Worm (Caenorhabditis elegans) whole organism, L2 larva: Measurements from ENCODE around the gene eral-1.

Source experiments
- F13H6.1 ChIP-seq: sonication (generic microtip); optimal IDR thresholded peaks from 2 replicates; lab custom pipeline; 2016; ENCODE audit warnings: missing genetic modification characterization, missing compliant biosample characterization
- R02D3.7 ChIP-seq: fragments of 150-350 bp; optimal IDR thresholded peaks from 2 replicates; lab custom pipeline; 2014; ENCODE audit warnings: missing biosample characterization, missing genetic modification characterization
- Y55F3AM.14 ChIP-seq: fragments of 200-800 bp; sonication (Bioruptor generic); optimal IDR thresholded peaks from 2 replicates; lab custom pipeline; 2018; ENCODE audit warnings: mild to moderate bottlenecking, missing genetic modification characterization, missing compliant biosample characterization
- ZK546.5 ChIP-seq: sonication (generic microtip); optimal IDR thresholded peaks from 2 replicates; lab custom pipeline; 2017; ENCODE audit warnings: missing biosample characterization, missing genetic modification characterization
- alr-1 ChIP-seq: fragments of 150-350 bp; optimal IDR thresholded peaks from 2 replicates; lab custom pipeline; 2014; ENCODE audit warnings: missing biosample characterization, missing genetic modification characterization
- blmp-1 ChIP-seq: sonication (generic microtip); optimal IDR thresholded peaks from 2 replicates; lab custom pipeline; 2017; ENCODE audit warnings: missing genetic modification characterization, mild to moderate bottlenecking, missing compliant biosample characterization, antibody characterized with exemption, moderate library complexity; ENCODE audit not compliant: insufficient read depth
- ceh-16 ChIP-seq: fragments of 150-350 bp; optimal IDR thresholded peaks from 2 replicates; lab custom pipeline; 2014; ENCODE audit warnings: missing biosample characterization, missing genetic modification characterization
- ceh-82 ChIP-seq: fragments of 150-350 bp; optimal IDR thresholded peaks from 2 replicates; lab custom pipeline; 2014; ENCODE audit warnings: missing biosample characterization, missing genetic modification characterization
- crh-2 ChIP-seq: sonication (generic microtip); optimal IDR thresholded peaks from 2 replicates; lab custom pipeline; 2017; ENCODE audit warnings: missing biosample characterization, missing genetic modification characterization
- dmd-4 ChIP-seq: sonication (generic microtip); optimal IDR thresholded peaks from 2 replicates; lab custom pipeline; 2017; ENCODE audit warnings: missing biosample characterization, missing genetic modification characterization
- elt-1 ChIP-seq: fragments of 150-350 bp; optimal IDR thresholded peaks from 2 replicates; lab custom pipeline; 2014; ENCODE audit warnings: missing biosample characterization, missing genetic modification characterization
- elt-3 ChIP-seq: sonication (generic microtip); optimal IDR thresholded peaks from 2 replicates; lab custom pipeline; 2017; ENCODE audit warnings: missing biosample characterization, missing genetic modification characterization
- fos-1 ChIP-seq: fragments of 150-350 bp; optimal IDR thresholded peaks from 2 replicates; lab custom pipeline; 2014; ENCODE audit warnings: missing biosample characterization, missing genetic modification characterization
- lin-11 ChIP-seq: fragments of 150-350 bp; sonication (generic microtip); optimal IDR thresholded peaks from 2 replicates; lab custom pipeline; 2014; ENCODE audit warnings: missing biosample characterization, missing genetic modification characterization, inconsistent platforms, mixed read lengths
- lin-13 ChIP-seq: fragments of 150-350 bp; optimal IDR thresholded peaks from 2 replicates; lab custom pipeline; 2014; ENCODE audit warnings: missing biosample characterization, missing genetic modification reagents, missing genetic modification characterization
- lin-39 ChIP-seq: fragments of 150-350 bp; optimal IDR thresholded peaks from 2 replicates; lab custom pipeline; 2014; ENCODE audit warnings: missing biosample characterization, missing genetic modification reagents, missing genetic modification characterization
- mab-5 ChIP-seq: fragments of 150-350 bp; optimal IDR thresholded peaks from 2 replicates; lab custom pipeline; 2014; ENCODE audit warnings: missing biosample characterization, missing genetic modification characterization
- mbf-1 ChIP-seq: sonication (generic microtip); optimal IDR thresholded peaks from 2 replicates; lab custom pipeline; 2017; ENCODE audit warnings: missing biosample characterization, missing genetic modification characterization
- nhr-10 ChIP-seq: sonication (generic microtip); optimal IDR thresholded peaks from 2 replicates; lab custom pipeline; 2017; ENCODE audit warnings: missing biosample characterization, missing genetic modification characterization
- nhr-12 ChIP-seq: fragments of 150-350 bp; optimal IDR thresholded peaks from 2 replicates; lab custom pipeline; 2014; ENCODE audit warnings: missing biosample characterization, missing genetic modification characterization
- nhr-129 ChIP-seq: fragments of 150-350 bp; optimal IDR thresholded peaks from 2 replicates; lab custom pipeline; 2014; ENCODE audit warnings: missing biosample characterization, missing genetic modification characterization
- nhr-21 ChIP-seq: fragments of 150-350 bp; optimal IDR thresholded peaks from 2 replicates; lab custom pipeline; 2014; ENCODE audit warnings: missing biosample characterization, missing genetic modification characterization
- nhr-237 ChIP-seq: fragments of 150-350 bp; optimal IDR thresholded peaks from 2 replicates; lab custom pipeline; 2014; ENCODE audit warnings: missing biosample characterization, missing genetic modification characterization
- nhr-25 ChIP-seq: fragments of 150-350 bp; sonication (generic microtip); optimal IDR thresholded peaks from 3 replicates; lab custom pipeline; 2014; ENCODE audit warnings: missing biosample characterization, missing genetic modification characterization
- nhr-6 ChIP-seq: fragments of 150-350 bp; optimal IDR thresholded peaks from 2 replicates; lab custom pipeline; 2014; ENCODE audit warnings: missing biosample characterization, missing genetic modification characterization
- nhr-77 ChIP-seq: fragments of 150-350 bp; optimal IDR thresholded peaks from 2 replicates; lab custom pipeline; 2014; ENCODE audit warnings: missing biosample characterization, missing genetic modification characterization
- peb-1 ChIP-seq: fragments of 150-350 bp; optimal IDR thresholded peaks from 2 replicates; lab custom pipeline; 2014; ENCODE audit warnings: missing biosample characterization, missing genetic modification characterization
- sem-4 ChIP-seq: fragments of 150-350 bp; optimal IDR thresholded peaks from 2 replicates; lab custom pipeline; 2014; ENCODE audit warnings: missing biosample characterization, missing genetic modification reagents, missing genetic modification characterization
- skn-1 ChIP-seq: sonication (generic microtip); optimal IDR thresholded peaks from 2 replicates; lab custom pipeline; 2017; ENCODE audit warnings: missing biosample characterization, missing genetic modification characterization
- sma-3 ChIP-seq: sonication (generic microtip); optimal IDR thresholded peaks from 2 replicates; lab custom pipeline; 2016; ENCODE audit warnings: missing genetic modification reagents, missing genetic modification characterization, missing compliant biosample characterization
- sma-9 ChIP-seq, 2 experiments: fragments of 150-350 bp in 1 of 2; sonication (generic microtip) in 1 of 2; optimal IDR thresholded peaks; 2 replicates each; lab custom pipeline; 2014 to 2016; ENCODE audit warnings: missing genetic modification characterization in 2 of 2, mild to moderate bottlenecking in 1 of 2, missing biosample characterization in 1 of 2, missing compliant biosample characterization in 1 of 2, missing genetic modification reagents in 1 of 2, moderate library complexity in 1 of 2
- snpc-4 ChIP-seq: fragments of 150-350 bp; optimal IDR thresholded peaks from 2 replicates; lab custom pipeline; 2014; ENCODE audit warnings: missing biosample characterization, missing genetic modification characterization
- unc-62 ChIP-seq: fragments of 150-350 bp; optimal IDR thresholded peaks from 2 replicates; lab custom pipeline; 2014; ENCODE audit warnings: missing biosample characterization, missing genetic modification reagents, missing genetic modification characterization
- zag-1 ChIP-seq: fragments of 150-350 bp; optimal IDR thresholded peaks from 2 replicates; lab custom pipeline; 2014; ENCODE audit warnings: missing biosample characterization, missing genetic modification characterization
- ztf-11 ChIP-seq: sonication (generic microtip); optimal IDR thresholded peaks from 2 replicates; lab custom pipeline; 2017; ENCODE audit warnings: missing biosample characterization, missing genetic modification characterization
- ztf-4 ChIP-seq: fragments of 150-350 bp; optimal IDR thresholded peaks from 2 replicates; lab custom pipeline; 2014; ENCODE audit warnings: missing biosample characterization, missing genetic modification characterization

The eral-1 gene

DNA sequence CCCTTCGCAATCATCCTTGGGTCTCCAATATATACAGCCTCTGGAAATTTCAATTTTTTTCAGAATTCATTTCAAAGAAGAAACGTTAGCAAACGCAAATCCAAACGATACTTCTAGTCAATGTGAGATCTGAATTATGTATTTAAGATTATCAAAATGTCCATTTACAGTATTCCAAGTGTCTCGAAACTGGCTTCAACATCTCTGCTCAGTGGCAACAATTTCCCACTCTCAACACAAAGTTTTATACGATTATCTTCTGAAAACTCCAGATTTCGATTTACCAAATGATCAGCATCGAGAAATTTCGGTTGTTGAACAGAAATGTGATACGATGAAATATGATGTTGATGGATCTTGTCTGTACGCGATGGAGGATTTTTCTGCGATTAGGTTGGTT lies 33.0 kb downstream of the eral-1 start:
- no peak for TF ChIP-seq peb-1 (tag; lab: Kevin White, UChicago)
- TF ChIP-seq ZK546.5: no peak
- no peak for TF ChIP-seq mab-5 (tag; lab: Kevin White, UChicago)
- no peak for TF ChIP-seq R02D3.7
- no peak for TF ChIP-seq dmd-4
- TF ChIP-seq nhr-21: no peak
- no peak for TF ChIP-seq F13H6.1
- TF ChIP-seq zag-1 (tag; lab: Kevin White, UChicago): no peak
- no peak for TF ChIP-seq ceh-16 (tag; lab: Kevin White, UChicago)
- TF ChIP-seq Y55F3AM.14 (GFP tag; lab: Kevin White, UChicago): no peak
- no peak for TF ChIP-seq nhr-129 (tag; lab: Kevin White, UChicago)
- TF ChIP-seq fos-1 (tag; lab: Kevin White, UChicago): no peak
- no peak for TF ChIP-seq mbf-1 (tag; lab: Kevin White, UChicago)
- TF ChIP-seq unc-62 (GFP tag; lab: Kevin White, UChicago): no peak
- TF ChIP-seq lin-11 (tag; lab: Kevin White, UChicago): no peak
- no peak for TF ChIP-seq sem-4 (tag; lab: Kevin White, UChicago)
- TF ChIP-seq, all 48 proteins: peak for 0

DNA sequence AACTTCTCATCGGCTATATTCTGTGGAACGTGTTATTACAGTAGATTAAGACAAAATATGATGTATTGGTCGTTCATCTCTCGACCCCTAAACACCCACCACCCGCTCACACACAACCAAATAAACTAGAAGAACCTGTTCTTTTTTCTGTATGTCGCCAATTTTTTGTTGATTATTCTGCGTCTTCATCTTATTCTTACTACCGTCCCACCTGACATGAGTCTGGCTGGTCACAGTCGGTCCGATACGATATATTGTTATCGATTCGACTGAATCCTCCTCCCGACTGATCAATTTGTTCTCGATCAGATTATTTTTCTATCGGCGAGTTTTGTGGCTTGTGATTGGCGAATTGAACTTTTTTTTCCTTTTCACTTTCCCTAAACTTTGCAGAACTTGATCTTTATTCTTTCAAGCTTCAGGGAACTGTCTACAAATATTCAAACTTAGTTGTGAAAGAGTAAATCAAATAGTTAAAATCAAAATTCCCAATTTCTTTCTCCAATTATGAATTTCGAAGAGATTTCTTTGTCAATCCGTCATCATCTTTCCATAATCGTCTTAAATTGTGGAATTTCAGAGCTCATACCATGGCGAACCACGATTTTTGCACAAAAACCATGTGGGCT lies 34.5 kb downstream of the eral-1 start, which contains the start of gene F35H8.2:
Gene F35H8.2 (plus strand): TSS at position 579 of the 629 bp plus-strand sequence.
- TF ChIP-seq lin-11 (tag; lab: Kevin White, UChicago) (no peak), nhr-21 (peak; percentile 34), blmp-1 (tag; lab: Kevin White, UChicago) (no peak), fos-1 (tag; lab: Kevin White, UChicago) (no peak), zag-1 (tag; lab: Kevin White, UChicago) (no peak), snpc-4 (no peak), peb-1 (tag; lab: Kevin White, UChicago) (no peak), nhr-10 (tag; lab: Kevin White, UChicago) (no peak), elt-3 (tag; lab: Kevin White, UChicago) (no peak), elt-1 (no peak), nhr-77 (tag; lab: Kevin White, UChicago) (no peak), sma-3 (GFP tag; lab: Kevin White, UChicago) (peak; percentile 18), sem-4 (tag; lab: Kevin White, UChicago) (no peak), ztf-4 (no peak), lin-13 (GFP tag; lab: Kevin White, UChicago) (no peak), ceh-16 (tag; lab: Kevin White, UChicago) (no peak), alr-1 (tag; lab: Kevin White, UChicago) (no peak), nhr-25 (tag; lab: Kevin White, UChicago) (peak; percentile 82), sma-9 (GFP tag; optimal IDR thresholded peaks at IDR 0.05; lab: Kevin White, UChicago) (no peak), sma-9 (tag; optimal IDR thresholded peaks at IDR 0.05; lab: Kevin White, UChicago) (no peak), ceh-82 (tag; lab: Kevin White, UChicago) (no peak), skn-1 (no peak)
- TF ChIP-seq, all 48 proteins: peak for 3

DNA sequence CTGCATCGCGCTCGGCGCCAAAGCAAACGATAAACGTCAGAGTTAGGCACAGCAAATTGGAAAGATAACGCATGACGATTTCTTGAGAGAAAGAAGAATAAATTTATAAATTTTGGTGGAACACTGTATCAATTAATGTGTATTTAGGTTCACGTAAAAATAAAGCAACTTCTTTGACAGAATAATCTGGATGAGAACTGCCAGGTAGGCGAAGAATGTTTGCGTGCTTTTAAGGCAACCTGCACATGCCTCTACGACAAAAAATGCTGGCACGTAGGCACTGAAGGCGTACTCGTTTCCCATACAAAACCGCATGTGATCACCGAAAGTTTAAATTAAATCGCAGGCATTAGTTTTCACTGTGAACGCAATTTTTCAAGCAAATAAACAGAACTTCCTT lies 36.4 kb downstream of the eral-1 start, which contains the start of gene F35H8.1:
Gene F35H8.1 (minus strand): TSS at position 101 of the 400 bp plus-strand sequence.
- no peak for TF ChIP-seq lin-13 (GFP tag; lab: Kevin White, UChicago)
- no peak for TF ChIP-seq nhr-129 (tag; lab: Kevin White, UChicago)
- TF ChIP-seq skn-1: no peak
- TF ChIP-seq nhr-6 (tag; lab: Kevin White, UChicago): no peak
- no peak for TF ChIP-seq ZK546.5
- no peak for TF ChIP-seq sem-4 (tag; lab: Kevin White, UChicago)
- no peak for TF ChIP-seq nhr-77 (tag; lab: Kevin White, UChicago)
- no peak for TF ChIP-seq elt-3 (tag; lab: Kevin White, UChicago)
- TF ChIP-seq nhr-12 (tag; lab: Kevin White, UChicago): no peak
- TF ChIP-seq lin-39 (tag; lab: Kevin White, UChicago): no peak
- TF ChIP-seq ztf-4: no peak
- TF ChIP-seq lin-11 (tag; lab: Kevin White, UChicago): no peak
- TF ChIP-seq zag-1 (tag; lab: Kevin White, UChicago): no peak
- TF ChIP-seq crh-2: no peak
- no peak for TF ChIP-seq nhr-237
- TF ChIP-seq nhr-21: no peak
- TF ChIP-seq fos-1 (tag; lab: Kevin White, UChicago): no peak
- no peak for TF ChIP-seq elt-1
- no peak for TF ChIP-seq ztf-11 (tag; lab: Kevin White, UChicago)
